Fruit fly (Drosophila melanogaster) whole organism, embryonic: ENCODE results near the gene CG11699.

ENCODE experiments used
- Blimp-1 ChIP-seq: fragments of 200-800 bp; sonication (Bioruptor generic); optimal IDR thresholded peaks from 3 replicates; lab custom pipeline; 2018; ENCODE audit warnings: missing biosample characterization, missing genetic modification characterization, mild to moderate bottlenecking, moderate library complexity, missing genetic modification reagents
- CG1024 ChIP-seq: fragments of 200-800 bp; sonication (Bioruptor generic); IDR thresholded peaks from 2 replicates; pipeline ENCODE4 v1.3.6; 2022; ENCODE audit warnings: missing biosample characterization, missing genetic modification characterization
- CG12219 ChIP-seq: fragments of 200-800 bp; sonication (Bioruptor generic); optimal IDR thresholded peaks from 3 replicates; lab custom pipeline; 2018; ENCODE audit warnings: missing biosample characterization, mild to moderate bottlenecking, missing genetic modification characterization
- CG12744 ChIP-seq: fragments of 200-800 bp; sonication (Bioruptor generic); optimal IDR thresholded peaks from 2 replicates; lab custom pipeline; 2016; ENCODE audit warnings: missing biosample characterization, missing genetic modification characterization
- CG12942 ChIP-seq: fragments of 200-800 bp; sonication (Bioruptor generic); optimal IDR thresholded peaks from 3 replicates; lab custom pipeline; 2016; ENCODE audit warnings: missing biosample characterization, missing genetic modification characterization
- CG17186 ChIP-seq: fragments of 200-800 bp; sonication (Bioruptor generic); optimal IDR thresholded peaks from 3 replicates; lab custom pipeline; 2017; ENCODE audit warnings: missing biosample characterization, missing genetic modification reagents, missing genetic modification characterization
- CG17612 ChIP-seq: fragments of 200-800 bp; sonication (Bioruptor generic); IDR thresholded peaks from 2 replicates; pipeline ENCODE4 v1.3.6; 2022; ENCODE audit warnings: missing biosample characterization, missing genetic modification characterization
- CG17802 ChIP-seq: fragments of 200-800 bp; sonication (Bioruptor generic); optimal IDR thresholded peaks from 2 replicates; lab custom pipeline; 2018; ENCODE audit warnings: missing biosample characterization, mild to moderate bottlenecking, missing genetic modification characterization, moderate library complexity
- CG18619 ChIP-seq: fragments of 200-800 bp; sonication (Bioruptor generic); optimal IDR thresholded peaks from 3 replicates; lab custom pipeline; 2017; ENCODE audit warnings: missing biosample characterization, mild to moderate bottlenecking, missing genetic modification characterization
- CG2116 ChIP-seq: fragments of 200-800 bp; sonication (Bioruptor generic); optimal IDR thresholded peaks from 3 replicates; lab custom pipeline; 2018; ENCODE audit warnings: missing biosample characterization, mild to moderate bottlenecking, missing genetic modification characterization
- CG2120 ChIP-seq: fragments of 200-800 bp; sonication (Bioruptor generic); optimal IDR thresholded peaks from 3 replicates; lab custom pipeline; 2016; ENCODE audit warnings: missing biosample characterization, missing genetic modification characterization
- CG2712 ChIP-seq: fragments of 200-800 bp; optimal IDR thresholded peaks from 3 replicates; lab custom pipeline; 2019; ENCODE audit warnings: missing biosample characterization, mild to moderate bottlenecking, missing genetic modification characterization, moderate library complexity
- CG2875 ChIP-seq: fragments of 200-800 bp; sonication (Bioruptor generic); optimal IDR thresholded peaks from 2 replicates; lab custom pipeline; 2017; ENCODE audit warnings: missing biosample characterization, mild to moderate bottlenecking, missing genetic modification characterization, missing genetic modification reagents
- CG30431 ChIP-seq: fragments of 200-800 bp; sonication (Bioruptor generic); optimal IDR thresholded peaks from 2 replicates; lab custom pipeline; 2017; ENCODE audit warnings: missing biosample characterization, missing genetic modification characterization
- CG4854 ChIP-seq: fragments of 200-800 bp; sonication (Bioruptor generic); optimal IDR thresholded peaks from 2 replicates; lab custom pipeline; 2016; ENCODE audit warnings: missing biosample characterization, missing genetic modification characterization, inconsistent platforms
- CG6654 ChIP-seq: fragments of 200-800 bp; sonication (Bioruptor generic); optimal IDR thresholded peaks from 2 replicates; lab custom pipeline; 2017; ENCODE audit warnings: missing biosample characterization, mild to moderate bottlenecking, missing genetic modification characterization
- CG6683 ChIP-seq: fragments of 200-800 bp; sonication (Bioruptor generic); optimal IDR thresholded peaks from 2 replicates; lab custom pipeline; 2017; ENCODE audit warnings: missing biosample characterization, mild to moderate bottlenecking, missing genetic modification characterization, missing genetic modification reagents
- CG7928 ChIP-seq: fragments of 200-800 bp; sonication (Bioruptor generic); optimal IDR thresholded peaks from 2 replicates; lab custom pipeline; 2017; ENCODE audit warnings: missing biosample characterization, mild to moderate bottlenecking, missing genetic modification characterization
- CG7987 ChIP-seq: fragments of 200-800 bp; sonication (Bioruptor generic); optimal IDR thresholded peaks from 2 replicates; lab custom pipeline; 2018; ENCODE audit warnings: missing biosample characterization, mild to moderate bottlenecking, missing genetic modification characterization, moderate library complexity
- CG8359 ChIP-seq: fragments of 200-800 bp; sonication (Bioruptor generic); optimal IDR thresholded peaks from 2 replicates; lab custom pipeline; 2017; ENCODE audit warnings: missing biosample characterization, mild to moderate bottlenecking, missing genetic modification characterization, borderline replicate concordance
- CTCF ChIP-seq: fragments of 200-800 bp; sonication (Bioruptor generic); optimal IDR thresholded peaks from 2 replicates; lab custom pipeline; 2017; ENCODE audit warnings: missing biosample characterization, mild to moderate bottlenecking, missing genetic modification characterization, moderate library complexity
- D19B ChIP-seq: fragments of 200-800 bp; sonication (Bioruptor generic); optimal IDR thresholded peaks from 2 replicates; lab custom pipeline; 2017; ENCODE audit warnings: missing biosample characterization, mild to moderate bottlenecking, missing genetic modification characterization
- Doc3 ChIP-seq: fragments of 200-800 bp; sonication (Bioruptor generic); IDR thresholded peaks from 3 replicates; pipeline ENCODE4 v1.3.6; 2022; ENCODE audit warnings: missing biosample characterization, missing genetic modification characterization; ENCODE audit not compliant: partially characterized antibody
- HLH54F ChIP-seq: fragments of 200-800 bp; sonication (Bioruptor generic); optimal IDR thresholded peaks from 3 replicates; lab custom pipeline; 2016; ENCODE audit warnings: missing biosample characterization, missing genetic modification characterization
- Hmx ChIP-seq: fragments of 200-800 bp; sonication (Bioruptor generic); optimal IDR thresholded peaks from 2 replicates; lab custom pipeline; 2016; ENCODE audit warnings: missing biosample characterization, missing genetic modification characterization
- Kr ChIP-seq: fragments of 200-800 bp; sonication (Bioruptor generic); optimal IDR thresholded peaks from 2 replicates; lab custom pipeline; 2017; ENCODE audit warnings: missing biosample characterization, mild to moderate bottlenecking, missing genetic modification characterization
- Mrtf ChIP-seq: fragments of 200-800 bp; sonication (Bioruptor generic); IDR thresholded peaks from 3 replicates; pipeline ENCODE4 v1.3.6; 2022; ENCODE audit warnings: missing biosample characterization, missing genetic modification characterization
- Neu2 ChIP-seq: fragments of 200-800 bp; sonication (Bioruptor generic); optimal IDR thresholded peaks from 3 replicates; lab custom pipeline; 2016; ENCODE audit warnings: missing biosample characterization, missing genetic modification characterization, borderline replicate concordance
- Ravus ChIP-seq: fragments of 200-800 bp; sonication (Bioruptor generic); IDR thresholded peaks from 2 replicates; pipeline ENCODE4 v1.3.6; 2022; ENCODE audit warnings: missing biosample characterization, missing genetic modification characterization
- Side ChIP-seq: fragments of 200-800 bp; sonication (Bioruptor generic); optimal IDR thresholded peaks from 2 replicates; lab custom pipeline; 2016; ENCODE audit warnings: missing biosample characterization, missing genetic modification characterization
- Xbp1 ChIP-seq: fragments of 200-800 bp; sonication (Bioruptor generic); optimal IDR thresholded peaks from 3 replicates; lab custom pipeline; 2016; ENCODE audit warnings: missing biosample characterization, mild to moderate bottlenecking, missing genetic modification characterization
- da ChIP-seq: fragments of 200-800 bp; sonication (Bioruptor generic); optimal IDR thresholded peaks from 2 replicates; lab custom pipeline; 2016; ENCODE audit warnings: missing biosample characterization, missing genetic modification characterization
- fd96Cb ChIP-seq: fragments of 200-800 bp; sonication (Bioruptor generic); optimal IDR thresholded peaks from 2 replicates; lab custom pipeline; 2018; ENCODE audit warnings: missing biosample characterization, mild to moderate bottlenecking, missing genetic modification characterization, moderate library complexity
- gro ChIP-seq: fragments of 200-800 bp; sonication (Bioruptor generic); optimal IDR thresholded peaks from 2 replicates; lab custom pipeline; 2016; ENCODE audit warnings: missing biosample characterization, missing genetic modification characterization
- lilli ChIP-seq: fragments of 200-800 bp; sonication (Bioruptor generic); optimal IDR thresholded peaks from 3 replicates; lab custom pipeline; 2016; ENCODE audit warnings: missing biosample characterization, missing genetic modification characterization
- odd ChIP-seq: fragments of 200-800 bp; sonication (Bioruptor generic); optimal IDR thresholded peaks from 2 replicates; lab custom pipeline; 2017; ENCODE audit warnings: missing biosample characterization, mild to moderate bottlenecking, missing genetic modification characterization
- phol ChIP-seq: fragments of 200-800 bp; sonication (Bioruptor generic); optimal IDR thresholded peaks from 3 replicates; lab custom pipeline; 2018; ENCODE audit warnings: missing biosample characterization, mild to moderate bottlenecking, missing genetic modification characterization, moderate library complexity
- pnt ChIP-seq: fragments of 200-800 bp; sonication (Bioruptor generic); optimal IDR thresholded peaks from 3 replicates; lab custom pipeline; 2016; ENCODE audit warnings: missing biosample characterization, missing genetic modification characterization
- psq ChIP-seq: fragments of 200-800 bp; sonication (Bioruptor generic); optimal IDR thresholded peaks from 2 replicates; lab custom pipeline; 2017; ENCODE audit warnings: missing biosample characterization, missing genetic modification characterization
- ranshi ChIP-seq: fragments of 200-800 bp; sonication (Bioruptor generic); IDR thresholded peaks from 2 replicates; pipeline ENCODE4 v1.3.6; 2022; ENCODE audit warnings: missing biosample characterization, missing genetic modification characterization
- row ChIP-seq: fragments of 200-800 bp; sonication (Bioruptor generic); IDR thresholded peaks from 3 replicates; pipeline ENCODE4 v1.3.6; 2022; ENCODE audit warnings: missing biosample characterization, missing genetic modification characterization
- salm ChIP-seq: fragments of 200-800 bp; sonication (Bioruptor generic); optimal IDR thresholded peaks from 2 replicates; lab custom pipeline; 2018; ENCODE audit warnings: missing biosample characterization, mild to moderate bottlenecking, missing genetic modification characterization
- sisA ChIP-seq: fragments of 200-800 bp; sonication (Bioruptor generic); IDR thresholded peaks from 2 replicates; pipeline ENCODE4 v1.3.6; 2022; ENCODE audit warnings: missing biosample characterization, missing genetic modification characterization
- slbo ChIP-seq: fragments of 200-800 bp; sonication (Bioruptor generic); IDR thresholded peaks from 2 replicates; pipeline ENCODE4 v1.3.6; 2022; ENCODE audit warnings: missing biosample characterization, missing genetic modification characterization
- stwl ChIP-seq: fragments of 200-800 bp; sonication (Bioruptor generic); optimal IDR thresholded peaks from 3 replicates; lab custom pipeline; 2018; ENCODE audit warnings: missing biosample characterization, mild to moderate bottlenecking, missing genetic modification characterization, moderate library complexity
- twi ChIP-seq: fragments of 200-800 bp; optimal IDR thresholded peaks from 2 replicates; lab custom pipeline; 2019; ENCODE audit warnings: missing biosample characterization, mild to moderate bottlenecking, missing genetic modification characterization, moderate library complexity
- tx ChIP-seq: fragments of 200-800 bp; sonication (Bioruptor generic); optimal IDR thresholded peaks from 2 replicates; lab custom pipeline; 2016; ENCODE audit warnings: missing biosample characterization, missing genetic modification characterization
- unpg ChIP-seq: fragments of 200-800 bp; sonication (Bioruptor generic); optimal IDR thresholded peaks from 3 replicates; lab custom pipeline; 2018; ENCODE audit warnings: missing biosample characterization, mild to moderate bottlenecking, missing genetic modification characterization, moderate library complexity
- zen ChIP-seq: fragments of 200-800 bp; sonication (Bioruptor generic); optimal IDR thresholded peaks from 3 replicates; lab custom pipeline; 2018; ENCODE audit warnings: missing biosample characterization, mild to moderate bottlenecking, missing genetic modification characterization, moderate library complexity

Gene CG11699

DNA sequence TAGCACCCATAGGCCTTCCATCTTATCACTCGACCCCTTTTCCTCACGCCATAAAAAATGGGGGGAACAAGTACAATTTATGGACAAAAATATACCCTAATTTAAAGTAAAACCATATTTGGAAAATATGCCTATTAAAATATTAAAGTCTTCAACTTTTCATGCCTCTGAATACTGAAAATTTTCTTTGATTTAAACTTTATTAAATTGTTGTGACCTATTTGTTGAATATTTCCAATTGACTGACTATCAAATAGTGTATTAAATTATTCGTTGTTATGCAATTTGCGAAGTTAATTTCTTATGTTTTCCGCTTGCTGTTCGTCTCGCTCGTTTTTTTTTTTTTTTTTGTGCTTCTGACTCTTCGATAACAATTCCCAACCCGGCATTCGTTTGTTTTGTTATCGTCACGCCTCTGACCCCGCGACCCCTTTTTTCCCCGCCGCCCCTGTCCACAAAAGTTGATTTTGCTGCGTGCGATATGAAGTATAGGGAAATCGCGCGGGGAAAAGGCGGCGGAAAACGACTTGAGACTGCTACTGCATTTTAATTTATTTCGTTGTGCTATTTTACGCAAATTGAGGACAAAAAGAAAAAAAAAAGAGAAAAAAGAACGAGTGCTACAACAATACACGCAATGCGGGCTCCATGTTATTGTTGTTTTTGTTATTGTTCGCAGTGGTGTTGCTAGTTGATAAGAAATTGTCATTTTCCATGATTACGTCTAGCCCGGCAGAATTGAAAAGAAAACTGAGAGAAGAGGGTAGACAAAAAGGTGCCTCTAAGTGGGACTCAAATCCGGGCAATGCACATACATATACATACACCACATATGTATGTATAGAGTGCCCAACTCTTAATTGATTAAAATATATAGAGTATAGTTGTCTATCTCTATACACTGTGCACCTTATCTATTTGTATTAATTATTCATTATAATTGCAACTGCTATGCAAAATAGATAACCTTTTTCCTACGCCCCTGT lies 48.6 kb upstream of the CG11699 start (continued):
- TF ChIP-seq phol (tag; lab: Kevin White, UChicago) (peak; percentile 74), CG7987 (GFP tag; lab: Kevin White, UChicago) (no peak), zen (tag; lab: Kevin White, UChicago) (peak; percentile 17), CG2875 (GFP tag; lab: Kevin White, UChicago) (peak; percentile 41), fd96Cb (tag; lab: Kevin White, UChicago) (peak; percentile 67), Kr (GFP tag; lab: Kevin White, UChicago) (no peak), pnt (peak; percentile 0), Xbp1 (GFP tag; lab: Kevin White, UChicago) (peak; percentile 50), lilli (peak; percentile 30), HLH54F (no peak), D19B (GFP tag; lab: Kevin White, UChicago) (peak; percentile 42), twi (tag; lab: Kevin White, UChicago) (peak; percentile 8), CG17612 (no peak), Ravus (no peak), CG30431 (GFP tag; lab: Kevin White, UChicago) (no peak), psq (GFP tag; lab: Kevin White, UChicago) (peak; percentile 30), CG2120 (GFP tag; lab: Kevin White, UChicago) (peak; percentile 59), CG4854 (GFP tag; lab: Kevin White, UChicago) (no peak), CTCF (no peak), CG6654 (no peak), CG17186 (no peak), CG7928 (GFP tag; lab: Kevin White, UChicago) (no peak), slbo (GFP tag; lab: Robert Waterston, UW) (peak; percentile 52; the same call in 1 of the 2 replicates), Blimp-1 (GFP tag; lab: Kevin White, UChicago) (peak; percentile 74), unpg (GFP tag; lab: Kevin White, UChicago) (peak; percentile 80), salm (peak; percentile 47), sisA (GFP tag; lab: Robert Waterston, UW) (peak; percentile 52; the same call in 1 of the 2 replicates), CG12219 (peak; percentile 60), CG6683 (GFP tag; lab: Kevin White, UChicago) (no peak), da (GFP tag; lab: Kevin White, UChicago) (no peak), Side (GFP tag; lab: Kevin White, UChicago) (no peak), CG12744 (GFP tag; lab: Kevin White, UChicago) (no peak), Hmx (GFP tag; lab: Kevin White, UChicago) (no peak), CG2712 (peak; percentile 74), CG17802 (no peak), CG12942 (GFP tag; lab: Kevin White, UChicago) (no peak), stwl (tag; lab: Kevin White, UChicago) (no peak), tx (GFP tag; lab: Kevin White, UChicago) (no peak), CG18619 (GFP tag; lab: Kevin White, UChicago) (peak; percentile 54), CG1024 (GFP tag; lab: Robert Waterston, UW) (no peak), row (GFP tag; lab: Robert Waterston, UW) (peak; percentile 87), Mrtf (0 out of 3 replicates have a peak, but pooled peaks have one; percentile 42), odd (GFP tag; lab: Kevin White, UChicago) (peak; percentile 47), gro (GFP tag; lab: Kevin White, UChicago) (no peak), CG8359 (GFP tag; lab: Kevin White, UChicago) (no peak), Doc3 (GFP tag; lab: Robert Waterston, UW) (no peak), ranshi (GFP tag; lab: Robert Waterston, UW) (0 out of 2 replicates have a peak, but pooled peaks have one; percentile 38), Neu2 (GFP tag; lab: Kevin White, UChicago) (no peak), CG2116 (no peak)
